Fruit fly (Drosophila melanogaster) Kc167 (cell line): ENCODE measurements around the gene CG14247.

ENCODE experiments used
- Myc ChIP-seq: fragments of >200 bp; optimal IDR thresholded peaks from 2 replicates; lab custom pipeline; 2017; ENCODE audit warnings: missing external identifiers
- Sin3A ChIP-seq: fragments of >200 bp; optimal IDR thresholded peaks from 2 replicates; lab custom pipeline; 2018; ENCODE audit warnings: missing external identifiers
- h ChIP-seq: fragments of >200 bp; optimal IDR thresholded peaks from 3 replicates; lab custom pipeline; 2018; ENCODE audit warnings: missing external identifiers
- insv ChIP-seq: fragments of >200 bp; optimal IDR thresholded peaks from 3 replicates; lab custom pipeline; 2018; ENCODE audit warnings: missing external identifiers
- psq ChIP-seq: fragments of >200 bp; optimal IDR thresholded peaks from 2 replicates; lab custom pipeline; 2017; ENCODE audit warnings: missing external identifiers
- ttk ChIP-seq: sonication (Bioruptor generic); optimal IDR thresholded peaks from 2 replicates; lab custom pipeline; 2017; ENCODE audit warnings: missing external identifiers

CG14247 gene

DNA sequence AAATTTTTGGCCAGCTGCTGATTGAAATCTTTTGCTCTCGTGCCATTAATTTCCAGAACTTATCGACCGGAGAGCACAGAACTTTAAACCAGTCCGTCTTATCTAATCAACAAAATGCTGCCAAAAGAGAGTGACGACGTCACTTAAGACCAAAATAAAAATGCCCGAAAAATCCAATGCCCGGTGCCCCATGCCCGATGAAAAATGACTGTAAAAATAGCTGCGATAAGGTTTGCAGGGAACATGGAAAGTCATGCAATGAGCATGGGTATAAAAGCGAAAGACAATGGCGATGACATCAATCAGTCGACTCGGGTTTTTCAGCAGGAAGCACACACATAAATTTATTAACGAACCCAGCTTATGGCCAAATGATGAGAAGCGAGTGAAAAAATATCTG is at the start of gene CG14247:
TSS of gene CG14247 (plus strand) at position 301 of the 400 bp plus-strand sequence.
- TF ChIP-seq insv (lab: Kevin White, UChicago) (no peak), h (no peak)

DNA sequence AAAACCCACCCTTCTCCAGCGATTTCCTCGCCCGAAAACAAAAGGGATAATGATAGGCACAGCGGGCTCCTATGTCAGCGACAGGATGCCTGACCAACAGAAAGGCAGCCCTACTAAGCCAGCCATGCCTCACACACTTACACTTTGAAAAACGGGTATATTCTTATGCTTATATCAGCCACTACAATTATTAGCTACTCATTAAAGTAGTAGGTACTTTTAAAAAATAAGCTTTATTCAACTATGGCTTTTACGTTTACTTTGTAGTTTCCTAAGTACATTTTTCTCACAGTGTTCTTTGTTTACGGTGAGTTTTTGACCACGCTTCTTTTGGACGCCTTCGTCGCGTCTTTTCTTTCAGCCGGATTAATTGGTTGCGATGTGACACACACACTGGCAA is 47.2 kb upstream of the CG14247 start:
- TF ChIP-seq Myc (lab: Kevin White, UChicago) (no peak), Sin3A (lab: Kevin White, UChicago) (no peak), psq (lab: Kevin White, UChicago) (no peak), insv (lab: Kevin White, UChicago) (no peak), ttk (lab: Kevin White, UChicago) (no peak), h (no peak)

DNA sequence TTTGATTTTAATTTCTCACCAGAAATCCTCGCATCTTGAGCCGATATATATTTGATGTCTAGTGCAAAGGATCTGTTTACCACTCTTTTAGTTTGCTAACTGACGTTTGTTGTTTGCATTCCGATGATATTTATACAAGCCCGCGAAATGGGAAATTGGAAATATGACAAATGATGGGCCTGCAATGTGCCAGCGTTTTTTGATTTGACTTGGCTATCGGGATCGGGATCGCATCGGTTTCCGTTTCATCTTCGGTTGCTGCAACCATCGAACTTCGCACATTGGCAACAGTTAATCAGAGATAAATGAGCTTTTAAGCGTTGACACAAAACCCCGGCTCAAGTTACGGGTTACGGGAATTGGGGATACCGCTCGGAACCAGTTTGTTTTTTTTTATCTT is 43.9 kb upstream of the CG14247 start, which contains the start of gene TwdlQ:
TSS of gene TwdlQ (minus strand) at position 101 of the 400 bp plus-strand sequence.
- TF ChIP-seq ttk (lab: Kevin White, UChicago) (no peak), psq (lab: Kevin White, UChicago) (no peak), insv (lab: Kevin White, UChicago) (no peak), Sin3A (lab: Kevin White, UChicago) (no peak), Myc (lab: Kevin White, UChicago) (no peak), h (no peak)

DNA sequence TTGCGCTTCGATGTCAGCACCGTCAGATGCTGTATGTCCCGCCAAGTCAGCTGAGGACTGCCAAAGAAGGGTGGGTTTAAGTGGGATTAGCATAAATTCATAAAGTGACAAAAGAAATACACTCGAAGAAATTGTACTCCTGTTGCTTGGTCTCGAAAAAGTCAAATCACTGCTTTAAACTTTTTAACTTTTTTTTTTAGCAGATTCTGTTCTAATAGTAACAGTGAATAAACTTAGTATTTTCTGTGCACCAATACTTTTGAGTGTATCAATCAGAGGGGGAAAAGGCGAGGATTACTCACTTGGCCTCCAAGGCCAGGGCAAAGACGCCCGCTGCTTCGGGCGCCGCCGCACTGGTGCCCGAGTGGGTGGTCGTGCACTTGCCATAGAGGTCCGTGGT is 37.3 kb upstream of the CG14247 start:
- TF ChIP-seq Myc (lab: Kevin White, UChicago) (no peak), ttk (lab: Kevin White, UChicago) (no peak), h (no peak), insv (lab: Kevin White, UChicago) (no peak), psq (lab: Kevin White, UChicago) (no peak), Sin3A (lab: Kevin White, UChicago) (no peak)

DNA sequence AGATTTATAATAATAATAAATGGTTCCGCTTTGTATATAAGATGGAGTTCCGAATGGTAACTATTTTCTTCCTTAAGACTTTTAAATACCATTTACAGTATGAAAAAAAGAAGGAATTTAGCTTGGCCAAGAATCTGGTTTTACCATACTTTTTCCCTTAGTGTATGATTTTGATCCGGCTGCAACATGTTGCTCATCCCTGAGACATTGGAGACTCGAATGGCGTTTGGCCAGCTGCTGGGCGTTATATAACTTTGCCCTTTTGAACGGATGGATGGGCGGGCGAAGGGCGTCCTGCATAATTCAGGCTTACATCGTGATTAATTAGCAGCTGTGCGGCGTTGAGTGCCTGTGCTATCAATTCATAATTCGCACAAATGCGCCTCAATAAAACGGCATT is 33.1 kb upstream of the CG14247 start:
- TF ChIP-seq psq (lab: Kevin White, UChicago), result no peak
- TF ChIP-seq insv (lab: Kevin White, UChicago), result no peak
- TF ChIP-seq h, result no peak
- no peak for TF ChIP-seq ttk (lab: Kevin White, UChicago)
- no peak for TF ChIP-seq Sin3A (lab: Kevin White, UChicago)
- TF ChIP-seq Myc (lab: Kevin White, UChicago), result no peak

DNA sequence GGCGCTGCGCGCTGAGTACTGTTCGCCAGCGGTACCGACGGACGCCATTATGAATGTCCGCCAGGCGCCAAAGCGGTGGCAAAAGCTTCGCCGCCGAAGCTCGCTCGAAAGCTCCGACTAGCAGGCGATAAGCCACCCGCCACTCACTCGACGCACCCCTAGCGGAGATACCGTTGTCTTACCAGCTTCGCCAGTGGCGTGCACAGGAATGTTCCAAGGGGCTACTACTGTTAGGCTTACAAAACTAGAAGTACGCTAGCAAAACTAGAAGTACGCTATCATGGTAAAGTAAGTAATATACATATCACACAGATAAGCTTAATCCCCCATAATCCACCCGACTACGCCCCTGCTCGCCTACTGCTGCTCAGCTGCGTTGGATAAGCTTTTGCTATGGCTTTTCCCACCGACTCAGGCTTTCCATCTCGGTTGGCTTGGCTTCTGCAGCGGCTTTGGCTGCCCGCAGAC is 23.3 kb upstream of the CG14247 start, which contains the start of gene amon:
TSS of gene amon (minus strand) at position 51 of the 468 bp plus-strand sequence.
- TF ChIP-seq psq (lab: Kevin White, UChicago), result no peak
- TF ChIP-seq Sin3A (lab: Kevin White, UChicago), result no peak
- no peak for TF ChIP-seq Myc (lab: Kevin White, UChicago)
- TF ChIP-seq h, result no peak
- TF ChIP-seq insv (lab: Kevin White, UChicago), result no peak
- no peak for TF ChIP-seq ttk (lab: Kevin White, UChicago)

DNA sequence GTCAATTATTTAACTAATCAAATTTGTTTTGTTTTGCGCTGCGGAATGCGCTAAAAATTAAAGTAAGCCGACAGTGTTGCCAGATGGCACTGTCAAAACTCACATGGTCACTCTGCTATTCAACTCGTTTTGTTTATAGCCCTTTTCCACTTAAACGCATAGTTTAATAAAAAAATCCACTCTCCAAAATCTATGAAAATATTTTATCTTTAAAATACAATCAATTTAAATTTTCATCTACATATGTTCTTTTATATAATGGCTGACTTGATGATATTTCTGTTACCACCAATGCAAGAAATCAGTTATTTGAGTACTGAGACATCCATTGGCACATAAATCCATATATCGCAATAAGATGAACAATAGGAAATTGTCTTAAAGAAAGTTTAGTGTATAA is 20.1 kb upstream of the CG14247 start, which contains the start of gene CG6425:
TSS of gene CG6425 (minus strand) at position 95 of the 400 bp plus-strand sequence.
- no peak for TF ChIP-seq ttk (lab: Kevin White, UChicago)
- no peak for TF ChIP-seq h
- TF ChIP-seq psq (lab: Kevin White, UChicago), result no peak
- no peak for TF ChIP-seq Myc (lab: Kevin White, UChicago)
- no peak for TF ChIP-seq insv (lab: Kevin White, UChicago)
- TF ChIP-seq Sin3A (lab: Kevin White, UChicago), result no peak

DNA sequence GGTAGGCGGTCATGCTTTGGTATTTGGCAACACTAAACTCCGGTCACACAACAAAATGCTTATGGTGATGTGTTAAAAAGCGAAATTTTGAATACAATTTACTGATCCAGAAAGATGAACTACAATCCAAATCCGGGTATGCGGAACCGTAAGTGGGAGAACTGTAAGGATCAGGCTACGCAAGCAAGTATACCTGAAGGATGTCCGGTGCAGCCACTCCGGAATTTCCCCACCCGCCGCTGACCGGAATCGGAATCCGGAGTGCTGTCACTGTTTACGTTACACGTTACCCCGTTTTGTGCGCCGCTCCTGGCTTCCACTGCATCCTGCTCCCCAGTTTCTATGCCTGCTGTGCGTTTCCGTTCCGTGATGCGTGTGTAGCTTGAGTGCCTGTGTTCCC is 19.5 kb upstream of the CG14247 start, which contains the start of gene Yif1:
TSS of gene Yif1 (plus strand) at position 8 of the 400 bp plus-strand sequence.
- TF ChIP-seq insv (lab: Kevin White, UChicago) (no peak), psq (lab: Kevin White, UChicago) (no peak), Myc (lab: Kevin White, UChicago) (no peak), h (no peak), Sin3A (lab: Kevin White, UChicago) (no peak), ttk (lab: Kevin White, UChicago) (no peak)

DNA sequence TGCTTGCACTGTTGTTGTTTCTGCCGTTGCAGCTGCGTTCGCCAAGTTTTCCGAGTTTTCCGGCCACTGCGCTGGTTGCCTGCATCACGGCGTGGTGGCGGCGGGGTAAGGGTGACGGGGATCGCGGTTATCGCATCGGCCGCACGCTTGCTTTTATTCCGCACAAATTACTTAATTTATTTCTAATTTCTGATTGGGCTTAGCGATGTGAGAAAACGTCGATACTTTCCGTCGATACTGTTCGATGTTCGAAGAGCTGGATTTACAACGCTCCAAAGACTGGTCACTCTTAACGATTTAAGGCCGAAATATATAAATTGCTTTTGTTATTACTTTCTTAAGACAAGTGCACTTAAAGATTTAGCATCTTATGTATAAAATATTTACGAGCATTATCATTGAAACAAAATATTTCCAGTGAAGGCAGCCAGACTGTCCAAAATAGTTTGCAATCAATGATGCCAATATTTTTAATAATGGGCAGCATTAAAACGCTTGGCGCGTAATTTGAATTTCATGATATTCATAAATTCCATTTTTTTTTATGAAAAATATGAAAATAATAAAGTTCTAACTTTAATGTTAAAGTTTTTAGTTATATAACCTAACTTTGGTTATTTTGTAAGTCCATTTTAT is 12.3 kb upstream of the CG14247 start, which contains the start of gene CG6420:
TSS of gene CG6420 (minus strand) at position 240 of the 636 bp plus-strand sequence.
- TF ChIP-seq psq (lab: Kevin White, UChicago) (no peak), insv (lab: Kevin White, UChicago) (no peak), ttk (lab: Kevin White, UChicago) (no peak), h (no peak), Sin3A (lab: Kevin White, UChicago) (no peak), Myc (lab: Kevin White, UChicago) (no peak)

DNA sequence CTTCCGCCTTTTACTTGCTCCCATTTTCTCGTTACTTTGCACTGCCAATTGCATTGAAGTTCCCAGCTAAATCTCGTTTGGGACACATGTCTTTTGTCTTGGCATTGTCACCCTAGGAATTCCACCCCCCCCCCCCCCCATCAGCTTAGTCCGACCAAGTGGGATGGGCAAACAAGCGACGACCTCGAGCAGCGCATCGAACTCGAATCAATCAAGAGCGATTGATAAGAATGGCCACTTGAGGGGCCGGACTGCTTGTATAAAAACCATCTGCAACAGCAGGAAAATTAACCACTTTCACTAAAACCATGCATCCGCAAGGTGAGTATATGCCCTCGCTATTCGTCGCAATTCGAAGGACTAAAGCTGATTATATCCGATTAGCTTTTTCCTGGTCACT is 11.6 kb upstream of the CG14247 start, which contains the start of gene CG14244:
TSS of gene CG14244 (plus strand) at position 301 of the 400 bp plus-strand sequence.
- TF ChIP-seq Sin3A (lab: Kevin White, UChicago), result no peak
- TF ChIP-seq insv (lab: Kevin White, UChicago), result no peak
- TF ChIP-seq Myc (lab: Kevin White, UChicago), result no peak
- no peak for TF ChIP-seq h
- TF ChIP-seq ttk (lab: Kevin White, UChicago), result no peak
- no peak for TF ChIP-seq psq (lab: Kevin White, UChicago)

DNA sequence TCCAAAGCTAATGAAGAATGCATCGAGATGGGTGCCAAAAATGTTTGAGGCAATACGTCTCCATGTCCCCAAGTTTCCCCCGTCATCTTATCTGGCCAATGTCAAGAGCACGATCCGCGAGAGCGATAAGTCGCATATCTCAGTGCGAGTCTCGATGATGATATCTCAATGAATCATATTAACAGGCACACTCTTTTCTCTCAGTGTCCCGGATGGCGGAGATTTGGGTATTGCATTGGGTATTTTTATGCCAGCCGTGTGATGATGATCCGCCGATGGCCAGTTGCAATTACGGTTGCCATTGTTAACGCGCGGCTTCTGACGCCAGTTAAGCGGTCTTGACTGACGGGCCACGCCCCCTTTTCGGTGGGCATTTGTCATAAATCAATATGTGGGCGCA is 10.4 kb upstream of the CG14247 start, which contains the start of gene CG14246:
TSS of gene CG14246 (plus strand) at position 301 of the 400 bp plus-strand sequence.
- no peak for TF ChIP-seq ttk (lab: Kevin White, UChicago)
- TF ChIP-seq Sin3A (lab: Kevin White, UChicago), result no peak
- TF ChIP-seq psq (lab: Kevin White, UChicago), result no peak
- TF ChIP-seq Myc (lab: Kevin White, UChicago), result no peak
- TF ChIP-seq insv (lab: Kevin White, UChicago), result no peak
- no peak for TF ChIP-seq h

DNA sequence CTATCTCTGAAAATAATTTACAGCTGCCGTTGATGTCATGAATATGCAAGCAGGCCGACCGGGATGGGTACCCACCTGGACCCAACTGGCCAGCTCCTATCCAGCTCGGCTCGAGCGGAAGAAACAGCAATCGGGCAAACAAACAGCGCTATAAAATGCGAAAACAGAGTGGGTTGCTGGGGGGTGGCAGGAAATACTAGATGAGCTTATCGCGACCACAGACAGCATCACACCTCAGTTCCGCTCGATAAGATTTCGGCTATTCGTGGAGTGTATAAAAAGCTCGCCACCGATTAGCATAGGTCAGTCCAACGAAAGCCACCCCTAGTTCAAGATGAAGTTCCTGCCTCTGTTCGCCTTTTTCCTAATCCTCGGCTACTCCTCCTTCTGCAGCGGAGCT is 9.0 kb upstream of the CG14247 start, which contains the start of gene CG14245:
TSS of gene CG14245 (plus strand) at position 301 of the 400 bp plus-strand sequence.
- TF ChIP-seq psq (lab: Kevin White, UChicago) (no peak), Myc (lab: Kevin White, UChicago) (no peak), Sin3A (lab: Kevin White, UChicago) (no peak), insv (lab: Kevin White, UChicago) (no peak), ttk (lab: Kevin White, UChicago) (no peak), h (no peak)
